Worm (Caenorhabditis elegans) whole organism, dauer: ENCODE measurements around the gene swt-7.

Source experiments
- unc-62 ChIP-seq: sonication (generic microtip); optimal IDR thresholded peaks from 2 replicates; lab custom pipeline; 2017; ENCODE audit warnings: missing biosample characterization, missing genetic modification reagents, missing genetic modification characterization

swt-7 gene

DNA sequence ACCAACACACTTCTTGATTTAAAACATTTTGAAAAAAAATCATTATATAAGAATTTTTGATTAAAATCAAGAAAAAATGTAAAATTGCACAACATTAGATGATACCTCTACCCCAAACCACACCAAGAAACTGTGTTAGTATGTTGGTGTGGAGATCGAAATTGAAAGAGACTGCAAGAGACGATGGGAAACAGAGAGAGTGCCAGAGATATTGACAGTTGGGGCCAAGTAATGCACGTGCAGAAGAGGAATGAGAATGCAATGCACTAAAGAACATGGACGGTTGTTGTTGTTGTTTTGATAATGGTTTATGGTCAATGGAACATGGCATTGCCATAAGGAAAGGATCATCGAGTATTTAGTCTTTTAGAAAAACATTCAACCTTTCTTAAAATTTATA is 1.6 kb upstream of the swt-7 start:
- no peak for TF ChIP-seq unc-62 (GFP tag; lab: Kevin White, UChicago)

DNA sequence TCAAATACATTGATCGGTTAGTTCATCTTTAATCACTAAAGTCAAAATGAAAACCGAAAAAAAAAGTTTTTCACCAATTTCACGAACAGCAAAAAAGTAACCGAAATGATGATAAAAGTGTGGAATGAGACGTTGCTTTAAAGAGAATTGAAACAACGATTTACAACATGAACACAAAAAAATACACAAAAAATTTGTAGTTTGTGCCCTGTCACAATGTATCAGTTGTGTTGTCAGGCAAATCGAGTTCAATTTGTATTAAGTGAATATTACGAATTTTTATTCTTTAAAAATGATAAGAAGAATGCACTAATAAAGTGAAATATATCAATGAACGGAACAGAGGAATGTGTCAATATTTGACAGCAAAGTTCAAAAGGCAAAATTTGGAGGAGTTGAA is 1.1 kb upstream of the swt-7 start:
- no peak for TF ChIP-seq unc-62 (GFP tag; lab: Kevin White, UChicago)

DNA sequence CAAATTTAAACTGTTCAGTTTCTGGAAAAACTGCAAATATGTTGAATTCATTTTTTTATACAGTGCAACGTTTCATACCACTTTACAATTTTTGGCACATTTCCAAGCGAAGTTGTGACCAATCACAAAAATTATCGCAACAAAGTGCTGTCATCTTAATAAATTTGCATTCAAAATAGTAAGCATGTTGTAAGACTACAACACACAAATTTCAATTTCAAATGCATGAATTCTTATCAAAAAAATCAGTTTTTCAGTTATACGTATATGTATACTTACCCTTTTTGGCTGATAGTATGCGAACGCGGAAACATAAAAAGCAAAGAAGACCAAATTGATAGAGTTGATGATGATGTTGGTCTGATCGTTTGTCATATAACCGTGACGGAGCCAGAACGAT is 403 bp downstream of the swt-7 start:
- TF ChIP-seq unc-62 (GFP tag; lab: Kevin White, UChicago), result no peak

DNA sequence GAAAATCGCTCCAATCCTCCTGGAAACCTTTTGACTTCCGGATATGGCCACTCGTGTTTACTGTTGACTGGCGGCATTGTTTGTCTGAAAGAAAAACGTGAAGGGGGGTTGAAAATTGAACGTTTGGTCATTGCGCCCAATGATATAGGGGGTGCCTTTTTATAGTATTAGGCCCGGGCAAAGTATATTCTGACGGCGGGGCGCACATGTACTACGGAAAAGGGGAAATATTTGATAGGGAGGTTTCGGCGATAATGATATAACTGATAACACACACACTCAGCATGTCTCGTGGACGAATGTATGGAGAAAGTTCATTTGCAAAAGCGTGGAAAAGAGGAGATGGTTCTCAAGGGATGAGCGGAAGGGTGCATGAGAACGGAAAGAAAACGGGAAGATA is 3.0 kb downstream of the swt-7 start, which contains the start of gene cpt-4:
TSS of gene cpt-4 (minus strand) at position 84 of the 400 bp plus-strand sequence.
- no peak for TF ChIP-seq unc-62 (GFP tag; lab: Kevin White, UChicago)

DNA sequence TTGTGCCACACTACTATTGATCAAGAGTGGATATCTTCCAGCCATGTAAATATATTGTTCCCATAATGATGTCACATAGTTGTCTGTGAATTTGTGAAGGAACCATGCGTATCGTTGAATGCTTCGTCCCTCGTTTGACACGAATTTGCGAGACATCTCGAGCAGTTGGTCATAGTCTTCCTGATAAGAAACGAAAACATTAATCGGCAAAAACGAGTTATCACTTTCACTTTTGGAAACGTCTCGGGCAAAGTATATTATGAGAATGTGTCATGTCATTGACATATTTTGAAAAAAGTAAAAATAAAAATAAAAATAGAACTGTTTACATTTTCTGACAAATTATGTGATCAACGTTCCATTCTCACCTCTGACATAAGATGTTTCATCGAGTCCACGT is 4.2 kb downstream of the swt-7 start:
- TF ChIP-seq unc-62 (GFP tag; lab: Kevin White, UChicago), result no peak

DNA sequence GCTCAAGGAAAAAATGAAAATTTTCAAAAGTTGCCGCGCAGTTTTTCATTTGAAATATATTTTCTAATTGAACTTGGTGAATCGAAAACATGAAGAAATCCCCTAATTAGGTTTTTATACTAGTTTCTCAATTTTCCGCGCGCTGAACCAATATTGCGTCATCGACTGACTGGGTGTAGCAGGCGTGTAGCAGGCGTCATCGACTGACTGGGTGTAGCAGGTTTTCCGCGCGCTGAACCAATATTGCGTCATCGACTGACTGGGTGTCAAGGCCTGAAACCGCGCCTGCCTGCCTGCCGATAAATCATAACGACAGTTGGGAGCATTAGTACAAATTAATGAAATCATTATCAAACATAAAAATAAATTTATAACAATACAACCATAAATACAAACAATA is 7.3 kb downstream of the swt-7 start:
- TF ChIP-seq unc-62 (GFP tag; lab: Kevin White, UChicago), result no peak

DNA sequence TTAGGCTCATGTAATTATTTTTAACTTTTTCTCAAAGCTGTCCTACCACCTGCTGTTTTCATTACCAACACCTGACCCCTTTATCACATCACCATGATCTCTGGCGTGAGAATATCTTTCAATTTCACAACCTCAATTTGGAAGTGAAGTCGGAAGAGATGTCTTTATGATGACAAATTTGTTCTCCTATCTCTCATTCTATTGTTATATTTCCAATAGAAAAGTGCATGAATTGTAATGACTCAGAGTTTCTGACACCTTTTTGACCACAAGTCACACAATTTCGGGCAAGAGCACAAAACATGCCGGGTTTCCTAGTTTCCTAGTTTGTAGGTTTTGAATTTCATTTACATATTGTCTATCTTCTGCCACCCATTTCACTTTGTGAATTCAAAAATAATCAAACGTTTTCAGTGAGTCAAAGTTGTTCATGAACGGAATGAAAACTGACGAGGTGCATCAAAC is 11.8 kb downstream of the swt-7 start, which contains the start of gene srr-4:
TSS of gene srr-4 (plus strand) at position 415 of the 465 bp plus-strand sequence.
- no peak for TF ChIP-seq unc-62 (GFP tag; lab: Kevin White, UChicago)

DNA sequence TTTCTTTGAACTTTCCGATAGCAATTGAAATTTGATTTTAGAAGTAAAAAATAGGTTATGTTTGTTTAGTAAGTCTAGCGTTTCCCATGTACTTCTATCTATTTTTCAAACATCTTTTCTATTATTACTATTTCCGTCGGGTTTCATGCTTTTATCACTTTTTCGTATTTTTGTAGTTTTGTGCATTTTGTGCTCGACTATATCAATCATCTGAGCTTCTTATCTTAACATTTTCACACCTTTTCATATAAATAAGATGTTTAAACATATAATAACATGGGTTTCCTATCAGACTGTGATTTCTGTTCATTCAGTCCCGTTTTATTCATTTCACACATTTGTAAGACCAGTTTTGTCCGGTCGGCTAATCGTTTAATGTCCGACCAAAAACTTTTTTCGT is 12.5 kb downstream of the swt-7 start:
- no peak for TF ChIP-seq unc-62 (GFP tag; lab: Kevin White, UChicago)

DNA sequence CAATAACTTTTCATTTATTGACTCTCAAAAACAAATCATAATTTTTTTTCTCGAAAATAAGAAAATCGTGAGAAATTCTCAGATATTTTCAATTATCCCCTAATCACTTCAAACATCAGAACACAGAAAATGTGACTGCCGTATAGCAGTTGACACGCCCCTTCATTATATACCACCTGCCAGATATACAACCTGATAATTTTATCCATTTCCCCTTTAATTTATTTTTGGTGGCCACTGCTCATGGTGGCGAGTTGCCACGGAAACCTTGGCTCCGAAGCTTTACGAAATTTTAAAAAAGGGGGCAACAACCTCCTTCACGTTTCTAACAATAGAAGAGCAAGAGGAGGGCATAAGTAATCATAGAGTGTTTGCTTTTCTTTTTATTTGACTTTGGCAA is 13.9 kb downstream of the swt-7 start:
- TF ChIP-seq unc-62 (GFP tag; lab: Kevin White, UChicago), result no peak

DNA sequence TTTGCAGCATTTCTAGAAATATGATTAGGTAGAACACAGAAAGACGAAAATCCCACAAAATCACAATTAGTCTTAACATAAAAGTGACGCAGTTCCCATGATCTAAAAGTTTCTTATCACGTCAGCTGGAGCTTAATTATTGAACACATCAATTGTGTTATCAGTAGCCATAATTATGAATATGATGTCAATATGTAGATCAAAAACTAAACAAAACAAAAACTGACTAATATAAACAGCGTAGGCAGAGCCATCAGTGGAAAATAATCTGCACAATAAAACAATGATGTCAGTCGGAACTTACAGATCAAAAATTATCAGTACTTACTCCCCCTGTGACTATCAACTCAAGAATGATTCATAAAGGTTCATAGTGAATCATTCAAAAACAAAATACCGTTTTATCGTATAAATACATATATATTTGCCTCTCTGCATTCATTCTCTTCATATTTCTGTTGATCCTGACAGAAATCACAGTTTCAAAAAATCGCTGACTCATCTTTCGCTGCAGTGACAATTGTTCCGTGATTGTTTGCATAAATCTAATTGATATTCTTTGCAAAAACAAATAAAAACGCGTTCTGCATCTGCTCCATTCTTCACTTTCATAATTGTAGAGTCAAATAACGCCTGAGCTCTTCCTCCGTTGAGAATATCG is 18.3 kb downstream of the swt-7 start, which contains the start of gene srr-6:
TSS of gene srr-6 (plus strand) at position 611 of the 661 bp plus-strand sequence.
- no peak for TF ChIP-seq unc-62 (GFP tag; lab: Kevin White, UChicago)

DNA sequence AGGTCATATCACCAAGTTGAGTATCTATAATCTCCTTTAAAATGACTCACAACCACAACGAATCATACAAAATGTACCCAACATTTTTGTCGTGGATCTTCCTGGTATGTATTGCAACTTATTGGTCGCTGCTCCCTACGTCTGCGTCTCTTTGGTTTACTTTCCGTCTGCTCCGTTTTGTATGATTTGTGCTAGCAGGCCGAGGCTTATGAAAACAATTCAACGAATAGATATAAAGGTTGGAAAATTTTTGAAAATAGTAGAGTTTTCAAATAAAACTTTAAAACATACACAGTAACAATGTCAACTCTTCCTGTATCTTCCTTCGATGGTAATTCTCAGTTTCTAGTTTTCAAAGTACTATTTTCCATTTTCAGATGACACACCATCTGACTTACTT is 29.2 kb downstream of the swt-7 start, which contains the start of gene srr-8:
TSS of gene srr-8 (plus strand) at position 301 of the 400 bp plus-strand sequence.
- TF ChIP-seq unc-62 (GFP tag; lab: Kevin White, UChicago), result no peak

DNA sequence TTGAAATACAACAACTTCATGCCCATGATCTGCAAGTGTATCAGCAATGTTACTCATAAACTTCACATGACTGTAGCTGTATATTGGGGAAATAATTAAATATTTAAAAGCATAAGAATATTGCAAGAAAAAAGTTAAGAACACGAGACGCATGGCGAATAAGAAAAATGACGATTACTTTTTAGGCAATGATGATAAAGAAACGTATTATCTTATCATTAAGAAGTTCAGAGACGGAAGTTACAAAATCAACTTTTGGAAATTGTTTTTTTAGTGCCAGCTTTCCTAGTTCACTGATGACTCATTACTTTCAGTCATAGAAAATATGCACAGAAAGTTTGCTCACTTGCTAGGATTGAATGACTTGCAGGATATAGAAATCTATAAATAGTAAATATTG is 30.2 kb downstream of the swt-7 start, which contains the start of gene ugt-7:
TSS of gene ugt-7 (minus strand) at position 161 of the 400 bp plus-strand sequence.
- no peak for TF ChIP-seq unc-62 (GFP tag; lab: Kevin White, UChicago)

DNA sequence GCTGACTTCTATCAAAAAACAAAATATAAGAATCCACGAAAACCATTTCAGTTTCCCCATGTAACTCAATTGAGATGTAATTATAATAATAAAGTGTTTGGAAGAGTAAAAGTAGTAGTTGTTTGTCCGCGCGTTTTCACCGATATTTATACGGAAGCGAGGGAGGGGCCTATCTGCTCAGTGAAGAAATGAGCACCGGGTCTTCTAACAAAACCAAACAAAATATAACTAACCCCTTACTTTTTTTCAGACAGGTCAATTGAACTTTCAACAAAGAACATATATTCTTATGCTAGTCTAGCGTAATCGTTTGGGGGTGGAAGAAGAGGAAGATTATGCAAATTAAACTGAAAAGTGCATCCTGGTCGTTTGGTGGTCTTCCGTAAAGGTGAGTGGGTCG is 35.5 kb downstream of the swt-7 start, which contains the start of gene ncx-9:
TSS of gene ncx-9 (minus strand) at position 101 of the 400 bp plus-strand sequence.
- no peak for TF ChIP-seq unc-62 (GFP tag; lab: Kevin White, UChicago)

DNA sequence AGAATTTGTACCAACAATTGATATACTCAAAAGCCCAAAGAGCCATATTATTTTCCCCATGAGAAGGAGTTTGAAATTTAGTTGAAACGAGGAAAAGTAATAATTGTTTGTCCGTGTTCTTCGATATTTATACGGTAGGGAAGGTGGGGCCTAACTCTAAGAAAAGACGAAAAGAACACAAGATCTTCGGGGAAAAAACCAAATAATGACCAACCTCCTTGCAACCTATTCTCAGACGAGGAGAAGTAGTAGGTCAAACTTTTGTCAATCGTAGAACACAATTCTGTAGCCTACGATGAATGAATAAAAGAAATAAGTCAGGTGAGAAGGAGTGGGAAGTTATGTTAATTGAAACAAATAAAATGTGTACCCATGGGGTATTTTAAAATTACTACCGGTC is 43.5 kb downstream of the swt-7 start, which contains the start of gene ncx-8:
TSS of gene ncx-8 (minus strand) at position 101 of the 400 bp plus-strand sequence.
- TF ChIP-seq unc-62 (GFP tag; lab: Kevin White, UChicago), result no peak

DNA sequence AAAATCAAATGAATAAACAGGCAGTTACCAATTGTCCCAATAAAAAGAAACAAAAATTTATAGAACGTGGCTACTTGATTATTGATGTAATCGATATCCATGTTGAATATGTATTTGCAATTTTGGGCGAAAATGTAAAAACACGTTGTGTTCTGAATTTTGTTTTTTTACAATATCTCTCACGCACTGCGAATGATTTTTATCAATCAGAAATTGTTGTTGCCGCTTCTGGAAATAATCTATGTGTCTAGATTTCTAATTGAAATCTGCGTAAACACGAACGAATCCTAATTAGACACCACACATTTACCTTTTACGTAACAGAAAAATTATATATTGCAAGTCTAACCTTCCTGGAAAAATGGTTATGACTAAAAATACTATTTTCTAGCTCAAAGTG is 47.5 kb downstream of the swt-7 start, which contains the start of gene srsx-13:
TSS of gene srsx-13 (minus strand) at position 101 of the 400 bp plus-strand sequence.
- TF ChIP-seq unc-62 (GFP tag; lab: Kevin White, UChicago), result no peak

DNA sequence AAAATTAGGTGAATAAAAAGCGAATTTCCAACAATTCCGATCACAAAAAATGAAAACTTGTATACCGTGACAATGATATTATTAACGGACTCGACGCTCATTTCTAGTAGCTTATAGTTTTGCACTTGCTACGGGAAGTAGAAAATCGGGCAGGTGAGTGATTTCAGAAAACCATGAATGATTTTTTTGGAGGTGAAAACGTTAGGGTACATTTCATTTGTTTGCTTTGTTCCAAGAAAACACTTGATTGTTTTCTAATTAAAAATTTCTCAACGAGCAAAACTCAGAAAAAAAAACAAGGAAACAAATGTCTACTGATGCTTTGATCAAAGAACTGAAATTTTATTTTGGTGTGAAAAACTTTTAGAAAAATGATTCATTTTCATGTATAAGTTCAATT is 49.7 kb downstream of the swt-7 start, which contains the start of gene srsx-12:
TSS of gene srsx-12 (minus strand) at position 101 of the 400 bp plus-strand sequence.
- no peak for TF ChIP-seq unc-62 (GFP tag; lab: Kevin White, UChicago)

DNA sequence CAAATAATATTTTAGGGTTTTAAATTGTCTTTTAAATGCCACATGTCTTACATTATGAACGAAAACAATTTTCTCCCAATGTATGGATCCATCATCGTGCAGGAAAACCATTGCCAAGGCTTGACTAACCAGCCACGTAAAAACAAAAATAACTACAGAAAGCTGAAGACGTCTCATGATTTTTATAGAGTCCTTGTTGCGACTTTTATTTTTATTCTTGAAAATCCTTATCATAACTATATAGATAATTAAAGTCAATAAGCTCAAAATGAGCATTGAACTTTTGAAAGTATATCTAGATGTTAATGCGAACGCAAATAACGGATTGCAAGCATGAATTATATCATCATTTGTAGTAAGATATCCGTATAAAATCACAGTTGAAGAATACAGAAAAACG is 50.5 kb downstream of the swt-7 start:
- no peak for TF ChIP-seq unc-62 (GFP tag; lab: Kevin White, UChicago)
